Worm (Caenorhabditis elegans): ENCODE results near the gene scd-1.

scd-1 gene

ce11 chrX:12532405-12532804 is 6.8 kb upstream of the scd-1 start:
- TF ChIP-seq ceh-31 (tag; optimal IDR thresholded peaks at IDR 0.05) = peak; percentile 42
- no peak for TF ChIP-seq sdc-2 (tag; optimal IDR thresholded peaks at IDR 0.05)

DNA sequence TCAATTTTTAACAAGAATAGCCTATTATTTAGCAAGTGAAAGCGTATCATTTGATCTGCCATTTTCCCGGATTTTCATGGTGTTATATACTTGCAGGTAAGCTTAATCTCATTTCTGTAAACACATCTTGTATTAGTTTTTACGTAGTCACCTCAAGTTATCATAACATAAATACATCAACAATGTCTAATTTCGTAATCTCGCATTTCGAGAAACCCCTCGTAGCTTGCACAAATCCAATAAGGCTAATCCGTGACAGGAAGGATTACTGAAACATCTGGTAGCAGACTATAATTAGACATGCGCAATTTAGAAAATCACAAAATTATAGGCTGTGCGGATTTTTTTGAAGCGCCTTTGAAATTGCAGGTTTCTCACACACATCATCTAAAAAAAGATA is 1.1 kb downstream of the scd-1 start:
- TF ChIP-seq unc-3 (GFP tag; conservative IDR thresholded peaks at IDR 0.05) = no peak
- no peak for TF ChIP-seq unc-3 (tag; optimal IDR thresholded peaks at IDR 0.05)
- peak; percentile 17 for TF ChIP-seq unc-42 (tag; optimal IDR thresholded peaks at IDR 0.05)

DNA sequence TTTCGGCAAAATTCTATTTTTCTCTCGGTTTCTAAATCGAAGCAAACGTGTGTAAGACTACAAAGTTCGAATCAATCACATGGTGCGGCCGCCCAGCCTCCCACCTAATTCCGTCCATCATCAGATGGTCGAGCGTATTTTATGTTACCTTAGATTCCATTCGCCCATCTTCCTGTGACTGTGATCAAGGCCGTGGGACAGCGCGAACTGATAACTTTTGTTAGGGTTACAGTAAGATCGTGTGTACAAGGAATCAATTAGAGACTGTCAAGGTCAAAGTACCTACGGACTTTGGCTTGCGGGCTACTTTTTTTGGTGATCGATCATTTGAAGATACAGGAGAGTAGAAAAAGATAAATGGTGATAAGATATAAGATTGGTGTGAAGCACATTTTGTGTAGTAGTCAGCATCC is 2.5 kb downstream of the scd-1 start:
- TF ChIP-seq ceh-18 (tag; optimal IDR thresholded peaks at IDR 0.05) (peak; percentile 9), ceh-30 (tag; optimal IDR thresholded peaks at IDR 0.05) (no peak)

DNA sequence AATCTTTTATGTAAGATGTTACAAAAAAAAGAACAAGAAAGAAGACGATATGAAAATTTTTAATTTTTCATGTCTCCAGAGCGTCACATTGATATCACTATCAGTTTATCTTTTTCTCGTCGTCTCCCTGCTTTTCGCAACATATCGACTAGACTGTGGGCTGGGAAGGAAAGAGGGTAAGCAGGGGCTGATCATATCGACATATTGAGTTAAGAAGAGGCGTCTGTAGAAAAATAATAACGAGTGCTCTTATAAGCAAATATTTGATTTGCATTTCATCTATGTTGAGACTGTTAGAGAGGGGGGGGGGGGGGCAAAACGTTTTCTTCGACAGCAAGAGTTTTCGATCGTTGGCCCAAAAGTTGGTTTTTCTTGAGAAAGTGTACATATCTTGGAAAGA is 6.6 kb downstream of the scd-1 start:
- TF ChIP-seq K09A11.1 (tag; optimal IDR thresholded peaks at IDR 0.05; ENCODE audit: insufficient read depth) (no peak), ceh-14 (tag; optimal IDR thresholded peaks at IDR 0.05) (no peak), ceh-22 (tag; optimal IDR thresholded peaks at IDR 0.05) (no peak), lin-11 (tag; optimal IDR thresholded peaks at IDR 0.05) (no peak), unc-3 (GFP tag; conservative IDR thresholded peaks at IDR 0.05) (no peak), unc-3 (tag; optimal IDR thresholded peaks at IDR 0.05) (no peak), ztf-16 (tag; optimal IDR thresholded peaks at IDR 0.05) (no peak), gmeb-2 (tag; optimal IDR thresholded peaks at IDR 0.05) (no peak), nhr-11 (tag; optimal IDR thresholded peaks at IDR 0.05) (no peak), ama-1 (optimal IDR thresholded peaks at IDR 0.05) (no peak)

DNA sequence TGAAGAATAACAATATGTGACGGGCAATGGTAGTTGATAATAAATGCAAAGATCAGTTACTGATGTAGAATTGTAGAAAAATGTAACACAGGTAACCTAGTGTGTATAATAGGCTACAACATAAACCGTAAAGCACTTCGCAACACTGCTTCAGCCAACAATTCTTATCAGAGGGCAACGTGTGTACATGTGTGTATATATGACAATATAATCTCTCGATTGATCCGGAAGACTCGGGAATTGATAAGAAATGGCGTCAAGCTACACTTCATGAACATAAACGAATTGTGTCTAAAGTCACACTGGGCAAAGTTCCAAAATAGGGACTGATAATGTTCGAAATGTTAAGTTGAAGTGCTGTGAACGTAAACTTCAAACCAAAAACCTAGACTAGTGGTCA is 7.1 kb downstream of the scd-1 start:
- TF ChIP-seq ets-4 (tag; optimal IDR thresholded peaks at IDR 0.05) (no peak), pros-1 (tag; optimal IDR thresholded peaks at IDR 0.05) (no peak), fkh-6 (tag; optimal IDR thresholded peaks at IDR 0.05) (no peak), ama-1 (optimal IDR thresholded peaks at IDR 0.05) (no peak), pax-1 (tag; optimal IDR thresholded peaks at IDR 0.05) (no peak), ceh-24 (tag; optimal IDR thresholded peaks at IDR 0.05) (no peak)

DNA sequence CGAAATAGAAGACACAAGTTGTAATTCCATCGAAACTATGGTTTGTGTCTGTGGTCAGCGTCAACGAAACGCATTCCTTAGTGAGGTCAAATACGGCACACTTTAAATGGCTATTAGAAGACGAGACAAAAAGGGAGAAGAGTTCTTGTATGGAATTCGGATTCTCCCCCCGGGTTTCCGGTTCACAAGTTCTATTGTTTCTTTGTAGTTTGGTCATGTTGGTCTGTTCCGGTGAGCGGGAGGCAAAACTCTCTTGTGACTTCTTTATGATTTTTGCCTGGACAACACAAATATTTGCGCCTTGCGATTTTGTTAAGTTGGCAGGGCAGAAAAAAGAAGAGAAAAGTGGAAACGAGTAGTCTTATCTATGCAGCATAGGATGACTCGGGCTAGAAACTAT is 7.7 kb downstream of the scd-1 start:
- no peak for TF ChIP-seq sox-2 (GFP tag; IDR thresholded peaks at IDR 0.05)
- peak; percentile 40 for TF ChIP-seq sdc-2 (tag; optimal IDR thresholded peaks at IDR 0.05)

- TF ChIP-seq sdc-2 (tag; optimal IDR thresholded peaks at IDR 0.05) = no peak
- peak; percentile 11 for TF ChIP-seq unc-42 (tag; optimal IDR thresholded peaks at IDR 0.05)
Measured at ce11 chrX:12517307-12517706, 8.3 kb downstream of the scd-1 start.

ce11 chrX:12516482-12516826 is 9.1 kb downstream of the scd-1 start:
- TF ChIP-seq zip-5 (tag; optimal IDR thresholded peaks at IDR 0.05) (no peak), ceh-9 (tag; optimal IDR thresholded peaks at IDR 0.05) (no peak), lin-11 (tag; optimal IDR thresholded peaks at IDR 0.05) (no peak), ceh-30 (tag; optimal IDR thresholded peaks at IDR 0.05) (no peak), pag-3 (tag; optimal IDR thresholded peaks at IDR 0.05; ENCODE audit: borderline replicate concordance) (no peak), npax-4 (tag; optimal IDR thresholded peaks at IDR 0.05) (no peak)

ce11 chrX:12515596-12516481 is 9.8 kb downstream of the scd-1 start:
- TF ChIP-seq pha-2 (tag; optimal IDR thresholded peaks at IDR 0.05) = peak; percentile 26
- TF ChIP-seq pros-1 (tag; optimal IDR thresholded peaks at IDR 0.05) = no peak
